Fruit fly (Drosophila melanogaster) whole organism, adult: ENCODE results near the gene CaMKII.

Experiments
- CG11617 ChIP-seq: fragments of 200-800 bp; sonication (Bioruptor generic); optimal IDR thresholded peaks from 2 replicates; lab custom pipeline; 2017; ENCODE audit warnings: mild to moderate bottlenecking, missing biosample characterization, missing genetic modification reagents, missing genetic modification characterization
- CG12768 ChIP-seq: fragments of 200-800 bp; sonication (Bioruptor generic); optimal IDR thresholded peaks from 2 replicates; lab custom pipeline; 2017; ENCODE audit warnings: missing biosample characterization, missing genetic modification characterization, mild to moderate bottlenecking, moderate library complexity, missing genetic modification reagents
- CG14711 ChIP-seq: fragments of 200-800 bp; sonication (Bioruptor generic); optimal IDR thresholded peaks from 2 replicates; lab custom pipeline; 2018; ENCODE audit warnings: missing biosample characterization, mild to moderate bottlenecking, missing genetic modification characterization, moderate library complexity
- CG1620 ChIP-seq: fragments of 200-800 bp; sonication (Bioruptor generic); optimal IDR thresholded peaks from 2 replicates; lab custom pipeline; 2016; ENCODE audit warnings: missing biosample characterization, missing genetic modification characterization
- CG33017 ChIP-seq: fragments of 200-800 bp; sonication (Bioruptor generic); optimal IDR thresholded peaks from 2 replicates; lab custom pipeline; 2018; ENCODE audit warnings: missing biosample characterization, mild to moderate bottlenecking, missing genetic modification characterization, moderate library complexity
- CG5204 ChIP-seq: fragments of 200-800 bp; sonication (Bioruptor generic); optimal IDR thresholded peaks from 2 replicates; lab custom pipeline; 2016; ENCODE audit warnings: missing biosample characterization, missing genetic modification characterization
- CG7045 ChIP-seq: fragments of 200-800 bp; sonication (Bioruptor generic); optimal IDR thresholded peaks from 2 replicates; lab custom pipeline; 2017; ENCODE audit warnings: missing biosample characterization, mild to moderate bottlenecking, missing genetic modification characterization
- CG7101 ChIP-seq: fragments of 200-800 bp; sonication (Bioruptor generic); optimal IDR thresholded peaks from 2 replicates; lab custom pipeline; 2018; ENCODE audit warnings: missing biosample characterization, mild to moderate bottlenecking, missing genetic modification characterization, moderate library complexity
- Clk ChIP-seq: fragments of 200-800 bp; sonication (Bioruptor generic); optimal IDR thresholded peaks from 2 replicates; lab custom pipeline; 2017; ENCODE audit warnings: missing biosample characterization, missing genetic modification characterization
- Crg-1 ChIP-seq: fragments of 200-800 bp; sonication (Bioruptor generic); optimal IDR thresholded peaks from 2 replicates; lab custom pipeline; 2016; ENCODE audit warnings: missing biosample characterization, missing genetic modification characterization
- Hr96 ChIP-seq: fragments of 200-800 bp; sonication (Bioruptor generic); optimal IDR thresholded peaks from 2 replicates; lab custom pipeline; 2016; ENCODE audit warnings: missing biosample characterization, missing genetic modification characterization
- Mnt ChIP-seq: fragments of 200-800 bp; sonication (Bioruptor generic); optimal IDR thresholded peaks from 2 replicates; lab custom pipeline; 2016; ENCODE audit warnings: missing biosample characterization, mild to moderate bottlenecking, missing genetic modification characterization
- bab1 ChIP-seq: fragments of 200-800 bp; sonication (Bioruptor generic); optimal IDR thresholded peaks from 3 replicates; lab custom pipeline; 2019; ENCODE audit warnings: missing biosample characterization, mild to moderate bottlenecking, missing genetic modification characterization, moderate library complexity
- cic ChIP-seq: fragments of 200-800 bp; sonication (Bioruptor generic); optimal IDR thresholded peaks from 2 replicates; lab custom pipeline; 2017; ENCODE audit warnings: missing biosample characterization, mild to moderate bottlenecking, missing genetic modification characterization, moderate library complexity
- cnc ChIP-seq, 2 experiments: fragments of >200 bp; optimal IDR thresholded peaks; 2 replicates each; lab custom pipeline; 2017
- kay ChIP-seq: fragments of 200-800 bp; sonication (Bioruptor generic); peaks from one replicate; lab custom pipeline; 2016; ENCODE audit warnings: missing biosample characterization, missing genetic modification characterization, borderline replicate concordance
- ovo ChIP-seq: fragments of 200-800 bp; sonication (Bioruptor generic); optimal IDR thresholded peaks from 2 replicates; lab custom pipeline; 2016; ENCODE audit warnings: missing biosample characterization, missing genetic modification characterization
- pad ChIP-seq: fragments of 200-800 bp; sonication (Bioruptor generic); optimal IDR thresholded peaks from 3 replicates; lab custom pipeline; 2017; ENCODE audit warnings: missing biosample characterization, missing genetic modification characterization, mild to moderate bottlenecking, moderate library complexity, missing genetic modification reagents
- tj ChIP-seq: fragments of 200-800 bp; sonication (Bioruptor generic); optimal IDR thresholded peaks from 3 replicates; lab custom pipeline; 2017; ENCODE audit warnings: missing biosample characterization, mild to moderate bottlenecking, missing genetic modification characterization, moderate library complexity
- toe ChIP-seq: fragments of 200-800 bp; sonication (Bioruptor generic); optimal IDR thresholded peaks from 2 replicates; lab custom pipeline; 2016; ENCODE audit warnings: missing biosample characterization, missing genetic modification characterization

CaMKII gene

DNA sequence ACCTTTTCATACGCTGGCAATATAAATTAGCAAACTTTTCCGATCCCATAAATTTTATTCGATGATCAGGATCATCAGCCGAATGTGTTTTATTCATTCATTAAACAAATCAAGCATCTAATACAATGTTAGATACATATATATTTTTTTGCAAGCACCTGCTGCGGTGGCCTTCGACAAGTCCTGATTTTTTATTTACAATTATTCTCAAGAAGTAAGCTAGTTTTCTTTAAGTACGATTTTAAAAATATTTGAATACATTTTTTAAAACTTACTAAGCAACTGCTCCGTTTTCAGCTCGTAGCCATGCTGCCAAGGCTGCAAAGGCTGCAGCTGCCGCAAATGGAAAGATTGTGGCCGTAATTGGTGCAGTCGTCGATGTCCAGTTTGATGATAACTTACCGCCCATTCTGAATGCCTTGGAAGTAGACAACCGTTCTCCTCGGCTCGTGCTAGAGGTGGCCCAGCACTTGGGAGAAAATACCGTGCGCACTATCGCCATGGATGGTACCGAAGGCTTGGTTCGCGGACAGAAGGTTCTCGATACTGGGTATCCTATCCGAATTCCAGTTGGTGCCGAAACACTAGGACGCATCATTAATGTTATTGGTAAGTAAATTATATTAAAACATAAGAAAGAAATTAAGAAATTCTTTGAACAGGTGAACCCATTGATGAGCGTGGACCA, 20.7 kb downstream of the CaMKII start:
- TF ChIP-seq toe (GFP tag; lab: Kevin White, UChicago) (no peak), kay (GFP tag; lab: Kevin White, UChicago) (peak; percentile 72)

DNA sequence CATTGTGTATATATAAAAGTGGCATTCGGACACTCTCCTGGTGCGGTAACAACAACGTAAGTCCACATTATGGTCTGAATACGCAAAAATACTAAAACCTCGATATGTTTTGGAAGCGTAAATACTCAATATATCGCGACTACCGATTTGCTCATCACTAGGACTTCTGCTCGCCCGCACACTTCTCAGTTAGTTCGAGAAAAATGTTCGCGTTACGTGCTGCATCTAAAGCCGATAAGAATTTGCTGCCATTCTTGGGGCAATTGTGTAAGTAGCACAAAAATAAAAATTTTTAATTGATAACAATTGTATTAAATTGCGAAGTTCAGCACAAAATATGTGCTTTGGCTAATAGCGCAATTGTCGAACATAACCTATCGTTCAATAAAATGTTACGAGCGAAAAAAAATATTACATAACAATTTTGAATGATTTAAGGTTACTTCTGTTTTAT, 21.8 kb downstream of the CaMKII start, which contains the start of gene CG11076:
TSS of gene CG11076 (minus strand) at position 71 of the 454 bp plus-strand sequence.
- peak; percentile 48 for TF ChIP-seq CG5204 (GFP tag; lab: Kevin White, UChicago)
- peak; percentile 10 for TF ChIP-seq pad
- no peak for TF ChIP-seq Clk
- no peak for TF ChIP-seq Crg-1
- TF ChIP-seq ovo = peak; percentile 21
- TF ChIP-seq CG12768 (GFP tag; lab: Kevin White, UChicago) = peak; percentile 3
- TF ChIP-seq Hr96 (GFP tag; lab: Kevin White, UChicago) = no peak
- TF ChIP-seq cic (GFP tag; lab: Kevin White, UChicago) = peak; percentile 32
- TF ChIP-seq toe (GFP tag; lab: Kevin White, UChicago) = no peak
- no peak for TF ChIP-seq cnc (optimal IDR thresholded peaks at IDR 0.05; lab: Kevin White, UChicago)
- TF ChIP-seq tj (GFP tag; lab: Kevin White, UChicago) = peak; percentile 49
- peak; percentile 77 for TF ChIP-seq CG11617 (GFP tag; lab: Kevin White, UChicago)
- peak; percentile 48 for TF ChIP-seq CG7101 (tag; lab: Kevin White, UChicago)
- peak; percentile 87 for TF ChIP-seq bab1 (GFP tag; lab: Kevin White, UChicago)
- TF ChIP-seq CG14711 = peak; percentile 45
- peak; percentile 46 for TF ChIP-seq CG1620
- peak; percentile 85 for TF ChIP-seq Mnt
- peak; percentile 91 for TF ChIP-seq kay (GFP tag; lab: Kevin White, UChicago)
- TF ChIP-seq CG7045 = peak; percentile 17
- TF ChIP-seq CG33017 (tag; lab: Kevin White, UChicago) = peak; percentile 68

DNA sequence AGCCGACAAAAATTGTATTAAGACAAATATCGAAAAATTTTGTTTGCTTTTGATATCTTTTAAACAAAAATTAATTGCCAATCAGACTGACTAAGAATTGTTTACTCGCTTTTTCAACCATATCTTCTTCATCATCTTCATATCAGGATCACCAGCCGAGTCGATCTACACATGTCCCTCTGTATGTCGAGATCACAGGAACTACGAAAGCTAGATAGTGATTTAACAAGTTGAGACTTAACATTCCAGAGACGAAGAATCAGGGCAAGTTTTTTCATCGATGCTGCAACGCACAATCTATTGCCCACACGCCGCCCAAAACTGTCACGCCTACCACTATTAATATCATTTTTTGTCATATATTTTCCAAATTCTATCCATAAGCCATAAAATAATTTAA, 22.4 kb downstream of the CaMKII start, which contains the start of gene ATPsynbeta:
TSS of gene ATPsynbeta (plus strand) at position 348 of the 400 bp plus-strand sequence.
- TF ChIP-seq CG14711 (no peak), CG33017 (tag; lab: Kevin White, UChicago) (no peak), Clk (no peak), cnc (optimal IDR thresholded peaks at IDR 0.05; lab: Kevin White, UChicago) (no peak), pad (no peak), CG1620 (no peak), tj (GFP tag; lab: Kevin White, UChicago) (no peak), cic (GFP tag; lab: Kevin White, UChicago) (no peak), CG7045 (no peak), kay (GFP tag; lab: Kevin White, UChicago) (no peak), toe (GFP tag; lab: Kevin White, UChicago) (no peak), Hr96 (GFP tag; lab: Kevin White, UChicago) (no peak), bab1 (GFP tag; lab: Kevin White, UChicago) (no peak), CG5204 (GFP tag; lab: Kevin White, UChicago) (no peak), CG12768 (GFP tag; lab: Kevin White, UChicago) (no peak), Mnt (no peak), ovo (no peak), Crg-1 (no peak), CG7101 (tag; lab: Kevin White, UChicago) (no peak), CG11617 (GFP tag; lab: Kevin White, UChicago) (no peak)

DNA sequence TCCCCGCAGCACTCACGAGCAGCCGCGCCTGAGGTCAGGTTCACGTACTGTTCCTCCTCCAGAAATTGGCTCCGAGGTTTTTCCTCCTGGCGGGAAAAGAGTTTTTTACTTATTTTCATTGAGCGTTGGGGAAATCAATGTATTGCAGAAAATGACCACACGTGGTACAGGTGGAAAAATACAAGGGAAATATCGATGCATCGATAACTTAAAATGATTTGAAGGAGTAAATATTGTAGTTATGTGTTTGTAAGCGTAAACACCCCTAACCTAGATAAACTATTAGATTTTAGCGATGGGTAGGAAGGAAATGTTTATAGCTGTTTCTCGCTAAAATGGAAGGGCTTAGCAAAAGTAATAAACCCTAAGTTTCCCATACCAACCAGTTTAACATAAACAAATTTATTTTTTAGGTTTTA, 22.8 kb downstream of the CaMKII start:
- peak; percentile 25 for TF ChIP-seq tj (GFP tag; lab: Kevin White, UChicago)
- TF ChIP-seq CG12768 (GFP tag; lab: Kevin White, UChicago) = no peak
- TF ChIP-seq cnc (optimal IDR thresholded peaks at IDR 0.05; lab: Kevin White, UChicago) = no peak
- no peak for TF ChIP-seq Clk
- TF ChIP-seq CG33017 (tag; lab: Kevin White, UChicago) = no peak
- TF ChIP-seq CG1620 = peak; percentile 30
- TF ChIP-seq Crg-1 = peak; percentile 14
- TF ChIP-seq Hr96 (GFP tag; lab: Kevin White, UChicago) = peak; percentile 62
- peak; percentile 43 for TF ChIP-seq CG5204 (GFP tag; lab: Kevin White, UChicago)
- peak; percentile 13 for TF ChIP-seq ovo
- peak; percentile 13 for TF ChIP-seq CG7101 (tag; lab: Kevin White, UChicago)
- TF ChIP-seq CG11617 (GFP tag; lab: Kevin White, UChicago) = no peak
- TF ChIP-seq Mnt = peak; percentile 93

DNA sequence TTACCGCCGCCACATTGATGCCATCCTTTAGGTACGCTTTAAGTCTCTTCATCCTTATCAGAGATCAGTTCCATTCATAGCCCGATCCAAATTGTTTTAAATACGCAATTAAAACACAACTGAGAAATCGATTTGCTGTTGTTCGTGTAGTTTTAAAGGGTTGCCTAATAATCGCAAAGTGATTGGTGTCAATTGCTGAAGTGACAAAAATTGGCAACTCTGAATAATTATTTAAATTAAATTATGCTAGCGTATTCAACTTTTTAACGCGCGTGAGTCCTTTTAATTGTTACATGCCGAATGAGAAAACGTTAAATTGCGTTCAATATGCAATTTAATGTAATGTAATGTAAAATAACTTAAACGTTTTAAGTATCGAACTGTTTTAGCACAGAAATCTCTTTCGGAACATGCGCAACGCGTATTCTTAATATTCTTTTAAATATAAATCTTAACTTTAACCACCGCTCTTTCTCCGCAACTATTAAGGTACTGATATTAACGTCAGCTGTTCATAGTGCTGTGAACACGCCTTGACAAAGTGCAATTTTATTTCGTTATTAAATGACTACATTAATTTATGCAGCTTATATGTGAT, 24.2 kb downstream of the CaMKII start, which contains the start of gene Mpv17:
TSS of gene Mpv17 (minus strand) at position 164 of the 598 bp plus-strand sequence.
- TF ChIP-seq Hr96 (GFP tag; lab: Kevin White, UChicago) (peak; percentile 51), pad (peak; percentile 5), CG11617 (GFP tag; lab: Kevin White, UChicago) (peak; percentile 7), bab1 (GFP tag; lab: Kevin White, UChicago) (peak; percentile 28), CG1620 (peak; percentile 42), kay (GFP tag; lab: Kevin White, UChicago) (peak; percentile 57), toe (GFP tag; lab: Kevin White, UChicago) (peak; percentile 65), CG5204 (GFP tag; lab: Kevin White, UChicago) (peak; percentile 24), CG14711 (peak; percentile 93), CG33017 (tag; lab: Kevin White, UChicago) (no peak), Mnt (peak; percentile 20), cic (GFP tag; lab: Kevin White, UChicago) (no peak), cnc (optimal IDR thresholded peaks at IDR 0.05; lab: Kevin White, UChicago) (no peak), CG7101 (tag; lab: Kevin White, UChicago) (peak; percentile 16), Crg-1 (no peak), ovo (no peak), tj (GFP tag; lab: Kevin White, UChicago) (peak; percentile 85)
